Worm (Caenorhabditis elegans) whole organism, L4 larva: Measurements from ENCODE around the gene lro-1.

Experiments used
- F44E2.7 ChIP-seq: fragments of 200-800 bp; sonication (Bioruptor generic); IDR thresholded peaks from 2 replicates; pipeline ENCODE4 v2.1.2; 2022; ENCODE audit warnings: missing genetic modification characterization, missing compliant biosample characterization
- T20F7.1 ChIP-seq: fragments of 200-800 bp; sonication (Bioruptor generic); optimal IDR thresholded peaks from 2 replicates; lab custom pipeline; 2018; ENCODE audit warnings: mild to moderate bottlenecking, missing genetic modification characterization, missing compliant biosample characterization
- attf-4 ChIP-seq: sonication (generic microtip); optimal IDR thresholded peaks from 3 replicates; lab custom pipeline; 2017; ENCODE audit warnings: missing biosample characterization, missing genetic modification characterization
- ces-1 ChIP-seq: fragments of 150-350 bp; sonication (generic microtip); optimal IDR thresholded peaks from 4 replicates; lab custom pipeline; 2014; ENCODE audit warnings: missing biosample characterization, missing genetic modification reagents, missing genetic modification characterization
- fkh-10 ChIP-seq: fragments of 150-350 bp; optimal IDR thresholded peaks from 2 replicates; lab custom pipeline; 2014; ENCODE audit warnings: missing biosample characterization, missing genetic modification reagents, missing genetic modification characterization
- hlh-11 ChIP-seq: fragments of 200-800 bp; sonication (Bioruptor generic); optimal IDR thresholded peaks from 2 replicates; lab custom pipeline; 2018; ENCODE audit warnings: mild to moderate bottlenecking, missing genetic modification characterization, missing compliant biosample characterization
- lin-15B ChIP-seq: fragments of 150-350 bp; sonication (generic microtip); optimal IDR thresholded peaks from 3 replicates; lab custom pipeline; 2014; ENCODE audit warnings: missing biosample characterization, missing genetic modification characterization
- lsy-2 ChIP-seq, 2 experiments: fragments of 150-350 bp in 1 of 2; sonication (generic microtip) in 1 of 2; optimal IDR thresholded peaks; 2 replicates each; lab custom pipeline; 2014 to 2017; ENCODE audit warnings: missing biosample characterization in 2 of 2, missing genetic modification characterization in 2 of 2
- nhr-42 ChIP-seq: fragments of 200-800 bp; sonication (Bioruptor generic); IDR thresholded peaks from 2 replicates; pipeline ENCODE4 v1.3.6; 2022; ENCODE audit warnings: missing genetic modification characterization, missing compliant biosample characterization
- spr-1 ChIP-seq: sonication (generic microtip); optimal IDR thresholded peaks from 2 replicates; lab custom pipeline; 2016; ENCODE audit warnings: mild to moderate bottlenecking, missing genetic modification characterization, missing compliant biosample characterization
- unc-62 ChIP-seq, 3 experiments: fragments of 150-350 bp in 1 of 3; sonication (generic microtip); optimal IDR thresholded peaks in 2 of 3; peaks in 1 of 3; 1 replicate in 1 of 3; 2 replicates in 2 of 3; lab custom pipeline; 2014 to 2017; ENCODE audit warnings: missing biosample characterization in 3 of 3, missing genetic modification characterization in 3 of 3, missing genetic modification reagents in 3 of 3, missing genotype in 1 of 3
- ztf-11 ChIP-seq: fragments of 150-350 bp; optimal IDR thresholded peaks from 2 replicates; lab custom pipeline; 2014; ENCODE audit warnings: missing biosample characterization, missing genetic modification characterization

DNA sequence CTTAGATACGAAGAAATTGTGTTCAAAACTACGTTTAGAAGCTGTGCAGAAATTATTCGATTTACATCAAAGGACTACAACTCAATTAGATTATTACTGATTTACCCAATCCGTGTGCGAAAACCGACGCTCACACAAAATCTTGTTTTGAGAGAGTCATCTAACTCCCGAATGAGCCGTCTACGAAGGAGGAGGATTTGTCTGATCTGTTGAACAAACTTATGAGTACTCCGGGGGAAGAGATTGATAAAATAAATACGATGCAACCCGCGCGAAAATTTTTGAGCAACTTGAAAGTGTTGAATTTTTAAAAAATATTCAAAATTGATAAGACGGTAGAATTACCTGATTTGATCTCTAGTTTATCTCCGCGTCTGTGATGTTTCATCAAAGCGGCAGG lies 20.6 kb upstream of the lro-1 start:
- TF ChIP-seq nhr-42 (GFP tag; lab: Robert Waterston, UW) (no peak), F44E2.7 (GFP tag; lab: Robert Waterston, UW) (no peak), hlh-11 (tag; lab: Kevin White, UChicago) (no peak), fkh-10 (GFP tag; lab: Kevin White, UChicago) (no peak), ztf-11 (tag; lab: Kevin White, UChicago) (no peak), attf-4 (no peak), lin-15B (tag; lab: Kevin White, UChicago) (no peak), T20F7.1 (GFP tag; lab: Kevin White, UChicago) (no peak), lsy-2 (tag; optimal IDR thresholded peaks at IDR 0.05; lab: Kevin White, UChicago) (no peak), spr-1 (tag; lab: Kevin White, UChicago) (no peak), unc-62 (GFP tag; optimal IDR thresholded peaks at IDR 0.05 in 1 of 2; lab: Kevin White, UChicago) (no peak), unc-62 (tag; optimal IDR thresholded peaks at IDR 0.05; lab: Kevin White, UChicago) (no peak), ces-1 (GFP tag; lab: Kevin White, UChicago) (no peak)
